Fruit fly (Drosophila melanogaster): Measurements from ENCODE around the gene Gclm.

Gene Gclm

DNA sequence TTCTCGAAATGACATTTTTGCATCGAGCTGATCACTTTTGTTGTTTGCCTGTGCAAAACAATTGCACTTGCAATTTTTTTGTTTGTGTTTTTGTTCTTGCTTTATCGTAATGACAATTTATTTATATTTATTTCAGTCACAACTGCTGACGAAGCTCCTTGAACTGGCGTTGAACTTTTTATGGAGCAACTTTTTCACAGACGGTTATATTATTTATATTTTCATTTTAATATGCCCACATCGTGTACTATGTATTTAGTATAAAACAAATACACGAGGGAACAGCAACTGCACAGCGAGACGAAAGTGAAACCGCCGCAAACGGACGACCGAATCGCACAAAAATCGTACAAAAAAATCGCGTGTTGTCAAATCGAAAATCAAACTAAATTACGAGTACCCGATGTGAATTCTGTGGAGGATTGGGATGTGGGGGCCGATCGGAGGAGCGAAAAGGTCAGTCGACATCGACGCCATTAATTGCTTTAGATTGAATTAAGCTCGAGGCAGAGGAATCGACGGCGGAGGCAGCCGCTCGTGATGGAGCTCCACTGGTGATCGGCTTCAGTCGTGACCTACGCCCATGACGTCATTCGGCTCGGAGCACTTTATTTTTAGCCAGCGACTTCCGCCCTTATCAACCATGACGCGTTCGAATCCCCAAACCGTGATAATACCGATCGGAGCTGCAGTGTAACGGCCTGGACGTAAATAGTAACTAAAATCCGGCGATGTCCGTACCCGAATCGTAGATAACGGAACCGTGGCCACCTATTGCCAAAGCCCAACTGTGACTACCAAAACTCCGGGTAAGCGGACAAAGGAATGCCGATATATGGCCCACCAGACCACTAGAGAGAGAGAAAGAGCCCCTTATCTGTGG, 50.4 kb downstream of the Gclm start:
- TF ChIP-seq h (GFP tag; optimal IDR thresholded peaks at IDR 0.05) = peak; percentile 37
- TF ChIP-seq sage (GFP tag; optimal IDR thresholded peaks at IDR 0.05) = no peak
- no peak for TF ChIP-seq pan (optimal IDR thresholded peaks at IDR 0.05)
- no peak for TF ChIP-seq N (GFP tag; optimal IDR thresholded peaks at IDR 0.05)
- TF ChIP-seq sv (GFP tag; optimal IDR thresholded peaks at IDR 0.05) = no peak
- peak; percentile 92 for TF ChIP-seq Hr83 (GFP tag; optimal IDR thresholded peaks at IDR 0.05; ENCODE audit: poor library complexity, severe bottlenecking)
- TF ChIP-seq jim (GFP tag; optimal IDR thresholded peaks at IDR 0.05) = no peak
- TF ChIP-seq foxo (GFP tag; optimal IDR thresholded peaks at IDR 0.05) = peak in 1 of 2 experiments; percentile 54
- no peak for TF ChIP-seq Vsx2 (GFP tag; optimal IDR thresholded peaks at IDR 0.05; ENCODE audit: partially characterized antibody)
- TF ChIP-seq rgr (GFP tag; optimal IDR thresholded peaks at IDR 0.05) = peak; percentile 70
- peak in 1 of 2 experiments; percentile 41 for TF ChIP-seq dl (GFP tag; optimal IDR thresholded peaks at IDR 0.05; ENCODE audit: insufficient read depth in 1 of 2, partially characterized antibody in 2 of 2)
- peak; percentile 29 for TF ChIP-seq Hnf4 (GFP tag; optimal IDR thresholded peaks at IDR 0.05)
- no peak for TF ChIP-seq Jra (GFP tag; optimal IDR thresholded peaks at IDR 0.05)
- no peak for TF ChIP-seq Rel (GFP tag; optimal IDR thresholded peaks at IDR 0.05)
- peak; percentile 53 for TF ChIP-seq Rel (tag; optimal IDR thresholded peaks at IDR 0.05)
- peak; percentile 41 for TF ChIP-seq Sp1 (GFP tag; optimal IDR thresholded peaks at IDR 0.05)
- no peak for TF ChIP-seq brk (GFP tag; optimal IDR thresholded peaks at IDR 0.05)
- TF ChIP-seq GATAd (GFP tag; optimal IDR thresholded peaks at IDR 0.05) = no peak
- no peak for TF ChIP-seq Mio (GFP tag; optimal IDR thresholded peaks at IDR 0.05)
- no peak for TF ChIP-seq Abd-B (GFP tag; optimal IDR thresholded peaks at IDR 0.05)
- TF ChIP-seq CG9705 (GFP tag; optimal IDR thresholded peaks at IDR 0.05) = peak; percentile 13
- TF ChIP-seq Myc (optimal IDR thresholded peaks at IDR 0.05) = no peak
- TF ChIP-seq OdsH (GFP tag; optimal IDR thresholded peaks at IDR 0.05) = peak; percentile 65
- TF ChIP-seq tai (GFP tag; optimal IDR thresholded peaks at IDR 0.05) = no peak
- TF ChIP-seq HLH106 (tag; optimal IDR thresholded peaks at IDR 0.05) = peak; percentile 14
- TF ChIP-seq usp (GFP tag; optimal IDR thresholded peaks at IDR 0.05) = no peak
- no peak for TF ChIP-seq dmrt93B (GFP tag; optimal IDR thresholded peaks at IDR 0.05)
- no peak for TF ChIP-seq woc (GFP tag; optimal IDR thresholded peaks at IDR 0.05)
- TF ChIP-seq CG32264 (GFP tag; optimal IDR thresholded peaks at IDR 0.05) = peak; percentile 19
- no peak for TF ChIP-seq dsf (GFP tag; optimal IDR thresholded peaks at IDR 0.05; ENCODE audit: borderline replicate concordance)
- no peak for TF ChIP-seq Hr78 (GFP tag; optimal IDR thresholded peaks at IDR 0.05)
- peak; percentile 45 for TF ChIP-seq CrebA (GFP tag; optimal IDR thresholded peaks at IDR 0.05; ENCODE audit: borderline replicate concordance)
- TF ChIP-seq br (GFP tag; optimal IDR thresholded peaks at IDR 0.05) = peak; percentile 57
- no peak for TF ChIP-seq Dfd (GFP tag; optimal IDR thresholded peaks at IDR 0.05)
- TF ChIP-seq psq (GFP tag; optimal IDR thresholded peaks at IDR 0.05) = peak; percentile 24
- no peak for TF ChIP-seq ey (GFP tag; optimal IDR thresholded peaks at IDR 0.05)
- no peak for TF ChIP-seq Dif (GFP tag; optimal IDR thresholded peaks at IDR 0.05; ENCODE audit: partially characterized antibody)
- peak; percentile 50 for TF ChIP-seq fru (GFP tag; optimal IDR thresholded peaks at IDR 0.05)
- TF ChIP-seq lola (GFP tag; optimal IDR thresholded peaks at IDR 0.05) = no peak
